Worm (Caenorhabditis elegans): ENCODE data around the gene ttr-47.

- TF ChIP-seq tbx-37 (GFP tag; conservative IDR thresholded peaks at IDR 0.05), result no peak
- no peak for TF ChIP-seq ama-1 (optimal IDR thresholded peaks at IDR 0.05)
- TF ChIP-seq F13C5.2 (tag; optimal IDR thresholded peaks at IDR 0.05), result no peak
- TF ChIP-seq hnd-1 (tag; optimal IDR thresholded peaks at IDR 0.05), result no peak
- TF ChIP-seq sea-1 (GFP tag; conservative IDR thresholded peaks at IDR 0.05), result no peak
- no peak for TF ChIP-seq ceh-13 (GFP tag; optimal IDR thresholded peaks at IDR 0.05)
- TF ChIP-seq ceh-36 (tag; optimal IDR thresholded peaks at IDR 0.05), result no peak
- TF ChIP-seq tbx-11 (GFP tag; IDR thresholded peaks at IDR 0.05), result no peak
- no peak for TF ChIP-seq flt-1 (GFP tag; IDR thresholded peaks at IDR 0.05)
Measured at ce11 chrV:8966086-8966485, 43.2 kb downstream of the ttr-47 start, which contains the start of gene nhr-219.
